Fruit fly (Drosophila melanogaster) whole organism, embryonic: Measurements from ENCODE around the gene CG11600.
A peak's percentile ranks its signal among the peaks of the same experiment; 100 is the strongest.

Experiments used
- B-H2 ChIP-seq: fragments of 200-800 bp; sonication (Bioruptor generic); optimal IDR thresholded peaks from 2 replicates; lab custom pipeline; 2018; ENCODE audit warnings: missing biosample characterization, mild to moderate bottlenecking, missing genetic modification characterization
- CG13894 ChIP-seq: fragments of 200-800 bp; sonication (Bioruptor generic); optimal IDR thresholded peaks from 3 replicates; lab custom pipeline; 2018; ENCODE audit warnings: missing biosample characterization, mild to moderate bottlenecking, missing genetic modification characterization, moderate library complexity
- CG15601 ChIP-seq: fragments of 200-800 bp; sonication (Bioruptor generic); optimal IDR thresholded peaks from 3 replicates; lab custom pipeline; 2019; ENCODE audit warnings: missing biosample characterization, mild to moderate bottlenecking, missing genetic modification characterization, moderate library complexity
- CTCF ChIP-seq: fragments of 200-800 bp; sonication (Bioruptor generic); optimal IDR thresholded peaks from 2 replicates; lab custom pipeline; 2017; ENCODE audit warnings: missing biosample characterization, mild to moderate bottlenecking, missing genetic modification characterization, moderate library complexity
- Dfd ChIP-seq, 2 experiments: fragments of >200 bp; optimal IDR thresholded peaks; 2 replicates each; lab custom pipeline; 2017; ENCODE audit warnings: missing biosample characterization in 2 of 2, missing genetic modification characterization in 2 of 2
- Hmr ChIP-seq: fragments of 200-800 bp; sonication (Bioruptor generic); optimal IDR thresholded peaks from 3 replicates; lab custom pipeline; 2017; ENCODE audit warnings: mild to moderate bottlenecking, missing biosample characterization, missing genetic modification reagents, missing genetic modification characterization
- Trl ChIP-seq, 3 experiments: fragments of >200 bp in 2 of 3; fragments of 200-800 bp in 1 of 3; sonication (Bioruptor generic) in 1 of 3; optimal IDR thresholded peaks; 2 replicates in 1 of 3; 3 replicates in 2 of 3; lab custom pipeline; 2016 to 2017; ENCODE audit warnings: missing biosample characterization in 1 of 3, missing genetic modification characterization in 1 of 3
- bcd ChIP-seq: fragments of 200-800 bp; sonication (Bioruptor generic); optimal IDR thresholded peaks from 2 replicates; lab custom pipeline; 2017; ENCODE audit warnings: missing biosample characterization, mild to moderate bottlenecking, missing genetic modification characterization
- eyg ChIP-seq: fragments of 200-800 bp; sonication (Bioruptor generic); optimal IDR thresholded peaks from 3 replicates; lab custom pipeline; 2016; ENCODE audit warnings: missing biosample characterization, missing genetic modification characterization
- her ChIP-seq: fragments of 200-800 bp; sonication (Bioruptor generic); optimal IDR thresholded peaks from 2 replicates; lab custom pipeline; 2016; ENCODE audit warnings: missing biosample characterization, missing genetic modification characterization
- usp ChIP-seq: fragments of >200 bp; optimal IDR thresholded peaks from 2 replicates; lab custom pipeline; 2017; ENCODE audit warnings: missing biosample characterization, missing genetic modification characterization

DNA sequence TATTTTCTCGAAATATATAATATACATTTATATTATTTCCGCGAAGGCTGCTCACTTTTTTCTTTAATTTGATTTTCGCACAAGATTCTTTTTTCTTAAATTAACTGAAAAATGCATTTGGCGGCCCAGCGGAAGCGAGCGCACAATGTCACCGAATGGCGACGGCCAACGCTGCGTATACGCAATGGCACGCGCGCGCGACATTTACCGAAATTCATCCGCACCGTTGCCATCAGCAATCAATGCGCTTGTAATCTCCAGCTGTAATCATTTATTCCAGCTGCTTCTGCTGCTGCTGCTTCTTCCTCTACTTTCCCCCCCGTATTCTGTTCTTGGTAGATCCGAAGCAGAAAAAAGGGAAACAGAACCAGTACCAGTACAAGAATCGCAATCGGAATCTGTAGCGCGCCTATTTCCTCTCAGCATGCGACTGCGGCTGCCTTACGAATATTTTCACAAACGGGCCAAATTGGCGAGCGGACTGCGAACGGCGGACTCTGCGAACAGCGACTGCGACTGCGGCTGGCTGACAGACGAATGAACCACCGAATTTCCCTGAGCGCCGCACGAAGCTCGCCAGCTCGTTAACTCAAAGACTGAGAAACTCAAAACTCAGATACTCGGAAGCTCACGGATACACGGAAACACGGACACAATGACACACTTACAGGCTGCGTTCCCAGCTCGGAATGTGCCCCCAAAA is 41.0 kb upstream of the CG11600 start, which contains the start of gene Octbeta2R:
- peak; percentile 1 for TF ChIP-seq Hmr (GFP tag; lab: Kevin White, UChicago)
- TF ChIP-seq usp (GFP tag; lab: Kevin White, UChicago) = no peak
- TF ChIP-seq B-H2 (GFP tag; lab: Kevin White, UChicago) = no peak
- TF ChIP-seq CG15601 (tag; lab: Kevin White, UChicago) = no peak
- TF ChIP-seq CTCF (GFP tag; lab: Kevin White, UChicago) = no peak
- TF ChIP-seq CG13894 (tag; lab: Kevin White, UChicago) = peak; percentile 35
- no peak for TF ChIP-seq Trl (optimal IDR thresholded peaks at IDR 0.05; lab: Kevin White, UChicago)
- no peak for TF ChIP-seq Trl (GFP tag; optimal IDR thresholded peaks at IDR 0.05; lab: Kevin White, UChicago)
- no peak for TF ChIP-seq bcd
- TF ChIP-seq her = no peak
- TF ChIP-seq eyg = no peak
- TF ChIP-seq Dfd (GFP tag; optimal IDR thresholded peaks at IDR 0.05; lab: Kevin White, UChicago) = no peak
